Worm (Caenorhabditis elegans) whole organism, mixed stage, embryonic: ENCODE data around the gene srt-18.

ENCODE experiments used
- M03D4.4 ChIP-seq: sonication (generic microtip); optimal IDR thresholded peaks from 2 replicates; lab custom pipeline; 2017; ENCODE audit warnings: mild to moderate bottlenecking, missing genetic modification characterization, missing compliant biosample characterization
- bed-3 ChIP-seq: fragments of 200-800 bp; sonication (Bioruptor generic); optimal IDR thresholded peaks from 3 replicates; lab custom pipeline; 2018; ENCODE audit warnings: mild to moderate bottlenecking, missing genetic modification characterization, moderate library complexity, missing compliant biosample characterization
- blmp-1 ChIP-seq: fragments of 150-350 bp; optimal IDR thresholded peaks from 2 replicates; lab custom pipeline; 2014; ENCODE audit warnings: missing biosample characterization, missing genetic modification characterization
- ceh-39 ChIP-seq: fragments of 150-350 bp; optimal IDR thresholded peaks from 2 replicates; lab custom pipeline; 2014; ENCODE audit warnings: missing biosample characterization, missing genetic modification characterization
- ceh-43 ChIP-seq: fragments of 200-800 bp; sonication (Bioruptor generic); optimal IDR thresholded peaks from 2 replicates; lab custom pipeline; 2018; ENCODE audit warnings: mild to moderate bottlenecking, missing genetic modification characterization, moderate library complexity, missing compliant biosample characterization
- ceh-83 ChIP-seq: fragments of 200-800 bp; sonication (Bioruptor generic); optimal IDR thresholded peaks from 2 replicates; lab custom pipeline; 2018; ENCODE audit warnings: mild to moderate bottlenecking, missing genetic modification characterization, missing compliant biosample characterization
- ces-1 ChIP-seq: fragments of 150-350 bp; optimal IDR thresholded peaks from 2 replicates; lab custom pipeline; 2014; ENCODE audit warnings: missing biosample characterization, missing genetic modification reagents, missing genetic modification characterization
- cnd-1 ChIP-seq: fragments of 200-800 bp; sonication (Bioruptor generic); optimal IDR thresholded peaks from 2 replicates; lab custom pipeline; 2018; ENCODE audit warnings: mild to moderate bottlenecking, missing genetic modification characterization, missing compliant biosample characterization
- drap-1 ChIP-seq: fragments of 200-800 bp; sonication (Bioruptor generic); optimal IDR thresholded peaks from 3 replicates; lab custom pipeline; 2018; ENCODE audit warnings: mild to moderate bottlenecking, missing genetic modification characterization, missing compliant biosample characterization
- elt-1 ChIP-seq: sonication (generic microtip); optimal IDR thresholded peaks from 2 replicates; lab custom pipeline; 2017; ENCODE audit warnings: missing genetic modification characterization, mild to moderate bottlenecking, missing compliant biosample characterization, antibody characterized with exemption, moderate library complexity, borderline replicate concordance; ENCODE audit not compliant: insufficient read depth
- elt-3 ChIP-seq: fragments of 150-350 bp; optimal IDR thresholded peaks from 2 replicates; lab custom pipeline; 2014; ENCODE audit warnings: missing biosample characterization, missing genetic modification characterization
- flh-1 ChIP-seq: fragments of 200-800 bp; sonication (Bioruptor generic); optimal IDR thresholded peaks from 2 replicates; lab custom pipeline; 2018; ENCODE audit warnings: mild to moderate bottlenecking, missing genetic modification characterization, moderate library complexity, missing compliant biosample characterization
- ham-2 ChIP-seq: fragments of 200-800 bp; sonication (Bioruptor generic); optimal IDR thresholded peaks from 2 replicates; lab custom pipeline; 2018; ENCODE audit warnings: mild to moderate bottlenecking, missing genetic modification characterization, missing compliant biosample characterization
- hlh-1 ChIP-seq: fragments of 150-350 bp; optimal IDR thresholded peaks from 2 replicates; lab custom pipeline; 2014; ENCODE audit warnings: missing biosample characterization, missing genetic modification reagents, missing genetic modification characterization
- lin-13 ChIP-seq: fragments of 150-350 bp; optimal IDR thresholded peaks from 2 replicates; lab custom pipeline; 2014; ENCODE audit warnings: missing biosample characterization, missing genetic modification characterization
- lin-32 ChIP-seq: fragments of 200-800 bp; sonication (Bioruptor generic); optimal IDR thresholded peaks from 2 replicates; lab custom pipeline; 2018; ENCODE audit warnings: mild to moderate bottlenecking, missing genetic modification characterization, missing compliant biosample characterization
- lsy-2 ChIP-seq: fragments of 150-350 bp; optimal IDR thresholded peaks from 2 replicates; lab custom pipeline; 2014; ENCODE audit warnings: missing biosample characterization, missing genetic modification characterization
- mab-5 ChIP-seq: fragments of 150-350 bp; optimal IDR thresholded peaks from 2 replicates; lab custom pipeline; 2014; ENCODE audit warnings: missing biosample characterization, missing genetic modification characterization
- mep-1 ChIP-seq: fragments of 150-350 bp; optimal IDR thresholded peaks from 2 replicates; lab custom pipeline; 2017; ENCODE audit warnings: missing biosample characterization, missing genetic modification reagents, missing genetic modification characterization, inconsistent platforms
- mls-2 ChIP-seq: sonication (generic microtip); optimal IDR thresholded peaks from 2 replicates; lab custom pipeline; 2016; ENCODE audit warnings: mild to moderate bottlenecking, missing genetic modification characterization, moderate library complexity, missing compliant biosample characterization
- nhr-2 ChIP-seq: fragments of 150-350 bp; optimal IDR thresholded peaks from 2 replicates; lab custom pipeline; 2014; ENCODE audit warnings: missing biosample characterization, missing genetic modification characterization
- nhr-28 ChIP-seq: fragments of 150-350 bp; optimal IDR thresholded peaks from 2 replicates; lab custom pipeline; 2014; ENCODE audit warnings: missing biosample characterization, missing genetic modification characterization
- nhr-76 ChIP-seq: sonication (generic microtip); optimal IDR thresholded peaks from 2 replicates; lab custom pipeline; 2017; ENCODE audit warnings: missing biosample characterization, missing genetic modification characterization
- pha-4 ChIP-seq: fragments of 150-350 bp; optimal IDR thresholded peaks from 2 replicates; lab custom pipeline; 2018; ENCODE audit warnings: missing biosample characterization, missing genetic modification reagents, missing genetic modification characterization
- sem-2 ChIP-seq: fragments of 200-800 bp; sonication (Bioruptor generic); optimal IDR thresholded peaks from 2 replicates; lab custom pipeline; 2018; ENCODE audit warnings: mild to moderate bottlenecking, missing genetic modification characterization, missing compliant biosample characterization
- snpc-4 ChIP-seq: fragments of 150-350 bp; optimal IDR thresholded peaks from 2 replicates; lab custom pipeline; 2014; ENCODE audit warnings: missing biosample characterization, missing genetic modification characterization
- sptf-1 ChIP-seq: sonication (generic microtip); optimal IDR thresholded peaks from 2 replicates; lab custom pipeline; 2017; ENCODE audit warnings: mild to moderate bottlenecking, missing genetic modification characterization, moderate library complexity, missing compliant biosample characterization
- tbx-8 ChIP-seq: fragments of 200-800 bp; sonication (Bioruptor generic); optimal IDR thresholded peaks from 2 replicates; lab custom pipeline; 2018; ENCODE audit warnings: mild to moderate bottlenecking, missing genetic modification characterization, moderate library complexity, missing compliant biosample characterization
- unc-120 ChIP-seq: sonication (generic microtip); optimal IDR thresholded peaks from 2 replicates; lab custom pipeline; 2017; ENCODE audit warnings: missing genetic modification characterization, missing compliant biosample characterization; ENCODE audit not compliant: poor library complexity, severe bottlenecking
- unc-39 ChIP-seq: fragments of 150-350 bp; optimal IDR thresholded peaks from 2 replicates; lab custom pipeline; 2014; ENCODE audit warnings: missing biosample characterization, missing genetic modification characterization
- unc-62 ChIP-seq: fragments of 150-350 bp; optimal IDR thresholded peaks from 2 replicates; lab custom pipeline; 2014; ENCODE audit warnings: missing biosample characterization, missing genetic modification reagents, missing genetic modification characterization
- ztf-11 ChIP-seq: fragments of 150-350 bp; optimal IDR thresholded peaks from 2 replicates; lab custom pipeline; 2014; ENCODE audit warnings: missing biosample characterization, missing genetic modification characterization

Gene srt-18

ce11 chrV:8984783-8985182, 30.7 kb downstream of the srt-18 start:
- no peak for TF ChIP-seq elt-1 (tag; lab: Kevin White, UChicago)
- no peak for TF ChIP-seq mab-5 (tag; lab: Kevin White, UChicago)
- TF ChIP-seq tbx-8 (GFP tag; lab: Kevin White, UChicago), result no peak
- no peak for TF ChIP-seq elt-3
- no peak for TF ChIP-seq ceh-39 (tag; lab: Kevin White, UChicago)
- TF ChIP-seq sem-2 (GFP tag; lab: Kevin White, UChicago), result no peak
- no peak for TF ChIP-seq lin-32 (GFP tag; lab: Kevin White, UChicago)
- TF ChIP-seq ces-1, result no peak
- no peak for TF ChIP-seq bed-3 (GFP tag; lab: Kevin White, UChicago)
- TF ChIP-seq ceh-43 (GFP tag; lab: Kevin White, UChicago), result no peak
- TF ChIP-seq M03D4.4 (tag; lab: Kevin White, UChicago), result no peak
- TF ChIP-seq lin-13 (tag; lab: Kevin White, UChicago), result no peak
- TF ChIP-seq pha-4 (tag; lab: Kevin White, UChicago), result no peak
- no peak for TF ChIP-seq ztf-11
- no peak for TF ChIP-seq mep-1 (tag; lab: Kevin White, UChicago)
- TF ChIP-seq unc-39 (tag; lab: Kevin White, UChicago), result no peak
- TF ChIP-seq unc-62 (GFP tag; lab: Kevin White, UChicago), result no peak
- no peak for TF ChIP-seq sptf-1 (tag; lab: Kevin White, UChicago)
- TF ChIP-seq unc-120 (tag; lab: Kevin White, UChicago), result no peak
- TF ChIP-seq drap-1 (GFP tag; lab: Kevin White, UChicago), result no peak

- TF ChIP-seq ceh-43 (GFP tag; lab: Kevin White, UChicago) (no peak), pha-4 (tag; lab: Kevin White, UChicago) (no peak), mls-2 (tag; lab: Kevin White, UChicago) (no peak), hlh-1 (no peak), M03D4.4 (tag; lab: Kevin White, UChicago) (no peak), blmp-1 (tag; lab: Kevin White, UChicago) (no peak), unc-39 (tag; lab: Kevin White, UChicago) (no peak)
Observed at ce11 chrV:8983604-8984003, 31.8 kb downstream of the srt-18 start, which contains the start of gene str-86. str-86 (minus strand) TSS chrV:8983704.

ce11 chrV:8980845-8981244, 34.6 kb downstream of the srt-18 start, which contains the start of gene str-84:
str-84 (minus strand) TSS chrV:8980945.
- TF ChIP-seq unc-39 (tag; lab: Kevin White, UChicago) (no peak), pha-4 (tag; lab: Kevin White, UChicago) (no peak), nhr-28 (tag; lab: Kevin White, UChicago) (no peak), mep-1 (tag; lab: Kevin White, UChicago) (no peak), lsy-2 (tag; lab: Kevin White, UChicago) (no peak), nhr-76 (tag; lab: Kevin White, UChicago) (no peak), tbx-8 (GFP tag; lab: Kevin White, UChicago) (no peak), nhr-2 (tag; lab: Kevin White, UChicago) (no peak)

DNA sequence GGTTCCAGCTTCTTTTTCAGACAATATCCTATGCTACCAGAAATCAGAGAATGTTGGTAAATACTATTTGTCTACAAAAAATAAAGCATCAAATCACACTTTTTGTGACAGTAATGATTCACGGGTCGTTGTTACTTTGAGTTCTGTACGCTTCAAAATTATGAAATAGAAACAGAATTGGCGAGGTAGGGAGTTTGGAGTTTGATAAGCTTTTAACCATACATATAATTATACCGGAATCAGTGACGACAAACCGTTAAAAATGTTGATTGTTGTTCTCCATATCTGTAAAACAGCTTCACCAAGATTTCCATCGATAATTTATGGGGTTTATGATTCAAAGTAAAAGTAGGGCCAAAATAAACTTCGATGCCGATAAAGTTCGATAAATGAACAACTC, 37.5 kb downstream of the srt-18 start:
- TF ChIP-seq ceh-43 (GFP tag; lab: Kevin White, UChicago), result no peak
- no peak for TF ChIP-seq ceh-83 (GFP tag; lab: Kevin White, UChicago)
- no peak for TF ChIP-seq nhr-28 (tag; lab: Kevin White, UChicago)
- TF ChIP-seq ham-2 (GFP tag; lab: Kevin White, UChicago), result no peak
- TF ChIP-seq unc-120 (tag; lab: Kevin White, UChicago), result no peak
- TF ChIP-seq drap-1 (GFP tag; lab: Kevin White, UChicago), result no peak
- TF ChIP-seq unc-62 (GFP tag; lab: Kevin White, UChicago), result no peak
- no peak for TF ChIP-seq snpc-4 (tag; lab: Kevin White, UChicago)
- no peak for TF ChIP-seq bed-3 (GFP tag; lab: Kevin White, UChicago)
- TF ChIP-seq elt-3, result no peak
- TF ChIP-seq lin-32 (GFP tag; lab: Kevin White, UChicago), result no peak
- no peak for TF ChIP-seq hlh-1
- TF ChIP-seq cnd-1 (tag; lab: Kevin White, UChicago), result no peak
- TF ChIP-seq flh-1 (GFP tag; lab: Kevin White, UChicago), result no peak
